Worm (Caenorhabditis elegans) whole organism, late embryonic: ENCODE measurements around the gene smu-2.

Source experiments
- C08G9.2 ChIP-seq: sonication (generic microtip); optimal IDR thresholded peaks from 2 replicates; lab custom pipeline; 2016; ENCODE audit warnings: mild to moderate bottlenecking, missing genetic modification characterization, moderate library complexity, missing compliant biosample characterization
- C38D4.7 ChIP-seq: fragments of 200-800 bp; sonication (Bioruptor generic); optimal IDR thresholded peaks from 2 replicates; lab custom pipeline; 2018; ENCODE audit warnings: mild to moderate bottlenecking, missing genetic modification characterization, moderate library complexity, missing compliant biosample characterization
- F13H6.1 ChIP-seq: sonication (generic microtip); optimal IDR thresholded peaks from 2 replicates; lab custom pipeline; 2016; ENCODE audit warnings: missing genetic modification characterization, missing compliant biosample characterization
- K02D7.2 ChIP-seq: sonication (generic microtip); optimal IDR thresholded peaks from 2 replicates; lab custom pipeline; 2017; ENCODE audit warnings: mild to moderate bottlenecking, missing genetic modification characterization, missing compliant biosample characterization
- K09A11.1 ChIP-seq: sonication (generic microtip); optimal IDR thresholded peaks from 2 replicates; lab custom pipeline; 2017; ENCODE audit warnings: antibody characterized with exemption, mild to moderate bottlenecking, missing genetic modification characterization, missing compliant biosample characterization; ENCODE audit not compliant: insufficient read depth
- T23F11.4 ChIP-seq: fragments of 200-800 bp; sonication (Bioruptor generic); optimal IDR thresholded peaks from 2 replicates; lab custom pipeline; 2018; ENCODE audit warnings: mild to moderate bottlenecking, missing genetic modification characterization, missing compliant biosample characterization
- ama-1 ChIP-seq: fragments of 150-350 bp; optimal IDR thresholded peaks from 2 replicates; lab custom pipeline; 2014
- ceh-14 ChIP-seq: sonication (generic microtip); optimal IDR thresholded peaks from 2 replicates; lab custom pipeline; 2016; ENCODE audit warnings: missing genotype, missing genetic modification characterization, missing compliant biosample characterization
- ceh-18 ChIP-seq: sonication (generic microtip); optimal IDR thresholded peaks from 2 replicates; lab custom pipeline; 2016; ENCODE audit warnings: missing genetic modification characterization, missing compliant biosample characterization
- ceh-2 ChIP-seq: sonication (generic microtip); optimal IDR thresholded peaks from 2 replicates; lab custom pipeline; 2016; ENCODE audit warnings: missing genotype, missing genetic modification characterization, missing compliant biosample characterization
- ceh-24 ChIP-seq: sonication (generic microtip); optimal IDR thresholded peaks from 2 replicates; lab custom pipeline; 2016; ENCODE audit warnings: mild to moderate bottlenecking, missing genetic modification characterization, missing compliant biosample characterization
- ceh-31 ChIP-seq: sonication (generic microtip); optimal IDR thresholded peaks from 2 replicates; lab custom pipeline; 2016; ENCODE audit warnings: missing genetic modification characterization, missing compliant biosample characterization
- ceh-34 ChIP-seq: sonication (generic microtip); optimal IDR thresholded peaks from 2 replicates; lab custom pipeline; 2016; ENCODE audit warnings: mild to moderate bottlenecking, missing genetic modification characterization, missing compliant biosample characterization
- ceh-45 ChIP-seq: fragments of 200-800 bp; sonication (Bioruptor generic); IDR thresholded peaks from 2 replicates; pipeline ENCODE4 v1.3.6; 2022; ENCODE audit warnings: missing genetic modification reagents, missing genetic modification characterization, missing compliant biosample characterization
- ceh-6 ChIP-seq: fragments of 200-800 bp; sonication (Bioruptor generic); optimal IDR thresholded peaks from 2 replicates; lab custom pipeline; 2018; ENCODE audit warnings: mild to moderate bottlenecking, missing genetic modification characterization, missing compliant biosample characterization
- che-1 ChIP-seq: sonication (generic microtip); optimal IDR thresholded peaks from 2 replicates; lab custom pipeline; 2016; ENCODE audit warnings: mild to moderate bottlenecking, missing genetic modification characterization, missing compliant biosample characterization
- dmd-4 ChIP-seq: sonication (generic microtip); optimal IDR thresholded peaks from 2 replicates; lab custom pipeline; 2016; ENCODE audit warnings: borderline replicate concordance, missing genetic modification characterization, missing compliant biosample characterization
- elt-4 ChIP-seq: sonication (generic microtip); optimal IDR thresholded peaks from 2 replicates; lab custom pipeline; 2016; ENCODE audit warnings: missing genetic modification characterization, missing compliant biosample characterization
- ets-4 ChIP-seq: sonication (generic microtip); optimal IDR thresholded peaks from 2 replicates; lab custom pipeline; 2016; ENCODE audit warnings: missing genetic modification characterization, missing compliant biosample characterization
- eyg-1 ChIP-seq: sonication (generic microtip); optimal IDR thresholded peaks from 2 replicates; lab custom pipeline; 2016; ENCODE audit warnings: missing genotype, missing genetic modification characterization, missing compliant biosample characterization
- fax-1 ChIP-seq: sonication (generic microtip); optimal IDR thresholded peaks from 2 replicates; lab custom pipeline; 2016; ENCODE audit warnings: missing genotype, missing genetic modification characterization, missing compliant biosample characterization
- fkh-10 ChIP-seq: fragments of 150-350 bp; optimal IDR thresholded peaks from 2 replicates; lab custom pipeline; 2014; ENCODE audit warnings: missing biosample characterization, missing genetic modification reagents, missing genetic modification characterization
- fkh-6 ChIP-seq: sonication (generic microtip); optimal IDR thresholded peaks from 2 replicates; lab custom pipeline; 2016; ENCODE audit warnings: missing genetic modification characterization, missing compliant biosample characterization
- gmeb-2 ChIP-seq: sonication (generic microtip); optimal IDR thresholded peaks from 2 replicates; lab custom pipeline; 2016; ENCODE audit warnings: missing genetic modification characterization, inconsistent platforms, missing compliant biosample characterization
- hlh-13 ChIP-seq: fragments of 200-800 bp; sonication (Bioruptor generic); optimal IDR thresholded peaks from 2 replicates; lab custom pipeline; 2018; ENCODE audit warnings: mild to moderate bottlenecking, missing genetic modification characterization, missing compliant biosample characterization
- hlh-15 ChIP-seq: sonication (generic microtip); optimal IDR thresholded peaks from 2 replicates; lab custom pipeline; 2016; ENCODE audit warnings: missing genetic modification characterization, missing compliant biosample characterization
- hlh-8 ChIP-seq: sonication (generic microtip); optimal IDR thresholded peaks from 2 replicates; lab custom pipeline; 2016; ENCODE audit warnings: missing genotype, missing genetic modification characterization, missing compliant biosample characterization
- lim-6 ChIP-seq: sonication (generic microtip); optimal IDR thresholded peaks from 2 replicates; lab custom pipeline; 2016; ENCODE audit warnings: missing genetic modification characterization, missing compliant biosample characterization
- mec-3 ChIP-seq: sonication (generic microtip); optimal IDR thresholded peaks from 2 replicates; lab custom pipeline; 2016; ENCODE audit warnings: borderline replicate concordance, missing genetic modification characterization, missing compliant biosample characterization
- nhr-232 ChIP-seq: sonication (generic microtip); optimal IDR thresholded peaks from 2 replicates; lab custom pipeline; 2016; ENCODE audit warnings: missing genetic modification characterization, missing compliant biosample characterization
- npax-4 ChIP-seq: sonication (generic microtip); optimal IDR thresholded peaks from 2 replicates; lab custom pipeline; 2016; ENCODE audit warnings: missing genetic modification characterization, missing compliant biosample characterization
- pag-3 ChIP-seq: sonication (generic microtip); optimal IDR thresholded peaks from 2 replicates; lab custom pipeline; 2016; ENCODE audit warnings: missing compliant biosample characterization, missing genetic modification characterization, borderline replicate concordance
- pat-9 ChIP-seq: fragments of 200-800 bp; sonication (Bioruptor generic); optimal IDR thresholded peaks from 2 replicates; lab custom pipeline; 2018; ENCODE audit warnings: mild to moderate bottlenecking, missing genetic modification characterization, moderate library complexity, missing compliant biosample characterization
- pax-1 ChIP-seq: fragments of 150-350 bp; optimal IDR thresholded peaks from 2 replicates; lab custom pipeline; 2014; ENCODE audit warnings: missing biosample characterization, missing genetic modification characterization
- pha-4 ChIP-seq: fragments of 150-350 bp; optimal IDR thresholded peaks from 2 replicates; lab custom pipeline; 2018; ENCODE audit warnings: missing biosample characterization, missing genetic modification reagents, missing genetic modification characterization
- ref-2 ChIP-seq: sonication (generic microtip); optimal IDR thresholded peaks from 2 replicates; lab custom pipeline; 2016; ENCODE audit warnings: missing genetic modification characterization, missing compliant biosample characterization
- tbx-7 ChIP-seq: sonication (generic microtip); optimal IDR thresholded peaks from 2 replicates; lab custom pipeline; 2016; ENCODE audit warnings: missing genotype, missing genetic modification characterization, missing compliant biosample characterization
- ttx-3 ChIP-seq: sonication (generic microtip); optimal IDR thresholded peaks from 2 replicates; lab custom pipeline; 2016; ENCODE audit warnings: missing genetic modification reagents, missing genetic modification characterization, missing compliant biosample characterization
- unc-3 ChIP-seq, 2 experiments: fragments of 200-800 bp in 1 of 2; sonication (Bioruptor generic) in 1 of 2; sonication (generic microtip) in 1 of 2; conservative IDR thresholded peaks in 1 of 2; optimal IDR thresholded peaks in 1 of 2; 2 replicates each; pipeline versions ENCODE4 v1.3.6 to Lab custom; 2016 to 2022; ENCODE audit warnings: missing compliant biosample characterization in 2 of 2, missing genetic modification characterization in 2 of 2, missing genetic modification reagents in 1 of 2
- unc-42 ChIP-seq: sonication (generic microtip); optimal IDR thresholded peaks from 2 replicates; lab custom pipeline; 2016; ENCODE audit warnings: missing genotype, missing genetic modification characterization, missing compliant biosample characterization
- unc-55 ChIP-seq: sonication (generic microtip); optimal IDR thresholded peaks from 2 replicates; lab custom pipeline; 2017; ENCODE audit warnings: missing biosample characterization, missing genetic modification reagents, missing genetic modification characterization
- zip-5 ChIP-seq: sonication (generic microtip); optimal IDR thresholded peaks from 2 replicates; lab custom pipeline; 2016; ENCODE audit warnings: missing genetic modification characterization, missing compliant biosample characterization
- ztf-16 ChIP-seq: sonication (generic microtip); optimal IDR thresholded peaks from 2 replicates; lab custom pipeline; 2017; ENCODE audit warnings: missing genetic modification characterization, missing compliant biosample characterization

Gene smu-2

ce11 chrII:3518961-3519544 is 36.8 kb downstream of the smu-2 start, which contains the start of gene clec-126 (continued):
- TF ChIP-seq gmeb-2, result peak; percentile 52
- TF ChIP-seq dmd-4, result peak; percentile 62
- TF ChIP-seq hlh-15 (tag; lab: Kevin White, UChicago), result peak; percentile 37
- peak; percentile 45 for TF ChIP-seq ztf-16
- peak; percentile 77 for TF ChIP-seq ceh-6
- peak; percentile 75 for TF ChIP-seq che-1 (tag; lab: Kevin White, UChicago)
- peak; percentile 12 for TF ChIP-seq F13H6.1
- no peak for TF ChIP-seq ceh-24
- TF ChIP-seq ceh-18 (tag; lab: Kevin White, UChicago), result peak; percentile 71
- TF ChIP-seq fkh-6, result peak; percentile 76
- TF ChIP-seq fkh-10 (GFP tag; lab: Kevin White, UChicago), result no peak
- 0 out of 2 replicates have a peak, but pooled peaks have one; percentile 7 for TF ChIP-seq ceh-45 (GFP tag; lab: Robert Waterston, UW)
- peak; percentile 68 for TF ChIP-seq pat-9 (tag; lab: Kevin White, UChicago)
- TF ChIP-seq pha-4 (tag; lab: Kevin White, UChicago), result no peak
- peak; percentile 77 for TF ChIP-seq ceh-14 (tag; lab: Kevin White, UChicago)
- TF ChIP-seq C08G9.2, result peak; percentile 67
- TF ChIP-seq T23F11.4 (GFP tag; lab: Kevin White, UChicago), result peak; percentile 1
- peak; percentile 67 for TF ChIP-seq ceh-2 (tag; lab: Kevin White, UChicago)
- TF ChIP-seq unc-55, result no peak
- TF ChIP-seq pax-1 (tag; lab: Kevin White, UChicago), result no peak
- TF ChIP-seq pag-3 (tag; lab: Kevin White, UChicago), result peak; percentile 19
- peak; percentile 81 for TF ChIP-seq ref-2
- peak; percentile 0 for TF ChIP-seq mec-3 (tag; lab: Kevin White, UChicago)
- TF ChIP-seq tbx-7 (tag; lab: Kevin White, UChicago), result peak; percentile 59
- peak; percentile 9 for TF ChIP-seq elt-4 (tag; lab: Kevin White, UChicago)
- TF ChIP-seq K09A11.1 (tag; lab: Kevin White, UChicago), result peak; percentile 69
- peak; percentile 61 for TF ChIP-seq K02D7.2 (tag; lab: Kevin White, UChicago)
- peak; percentile 60 for TF ChIP-seq ttx-3
- peak; percentile 65 for TF ChIP-seq zip-5 (tag; lab: Kevin White, UChicago)
- peak; percentile 51 for TF ChIP-seq ceh-34
- TF ChIP-seq hlh-13 (GFP tag; lab: Kevin White, UChicago), result peak; percentile 54
- no peak for TF ChIP-seq unc-3 (GFP tag; conservative IDR thresholded peaks at IDR 0.05; lab: Robert Waterston, UW)
- TF ChIP-seq unc-3 (tag; optimal IDR thresholded peaks at IDR 0.05; lab: Kevin White, UChicago), result peak; percentile 50
- TF ChIP-seq eyg-1, result peak; percentile 81
- peak; percentile 44 for TF ChIP-seq fax-1 (tag; lab: Kevin White, UChicago)
- TF ChIP-seq ama-1 (lab: Kevin White, UChicago), result no peak
- TF ChIP-seq C38D4.7 (GFP tag; lab: Kevin White, UChicago), result peak; percentile 75
- peak; percentile 72 for TF ChIP-seq nhr-232
- TF ChIP-seq hlh-8 (tag; lab: Kevin White, UChicago), result peak; percentile 9
- peak; percentile 54 for TF ChIP-seq ceh-31
- TF ChIP-seq unc-42 (tag; lab: Kevin White, UChicago), result peak; percentile 85
- peak; percentile 46 for TF ChIP-seq npax-4 (tag; lab: Kevin White, UChicago)
- peak; percentile 5 for TF ChIP-seq ets-4 (tag; lab: Kevin White, UChicago)
- TF ChIP-seq lim-6, result peak; percentile 43
